Fruit fly (Drosophila melanogaster) whole organism: ENCODE results near the gene Fas2.

Experiments used
- CG8478 ChIP-seq: fragments of >200 bp; optimal IDR thresholded peaks from 2 replicates; lab custom pipeline; 2018; ENCODE audit warnings: inconsistent platforms
- Dll ChIP-seq: fragments of >200 bp; optimal IDR thresholded peaks from 2 replicates; lab custom pipeline; 2017
- EcR ChIP-seq, 2 experiments: fragments of >200 bp; optimal IDR thresholded peaks; 2 replicates each; lab custom pipeline; 2017; ENCODE audit warnings: missing biosample characterization in 2 of 2, missing genetic modification characterization in 2 of 2, missing genetic modification reagents in 2 of 2
- pan ChIP-seq: fragments of >200 bp; optimal IDR thresholded peaks from 2 replicates; lab custom pipeline; 2017
- psq ChIP-seq: fragments of >200 bp; optimal IDR thresholded peaks from 2 replicates; lab custom pipeline; 2017
- usp ChIP-seq: fragments of >200 bp; optimal IDR thresholded peaks from 2 replicates; lab custom pipeline; 2017; ENCODE audit warnings: missing biosample characterization, missing genetic modification characterization, mixed read lengths

Fas2 gene

DNA sequence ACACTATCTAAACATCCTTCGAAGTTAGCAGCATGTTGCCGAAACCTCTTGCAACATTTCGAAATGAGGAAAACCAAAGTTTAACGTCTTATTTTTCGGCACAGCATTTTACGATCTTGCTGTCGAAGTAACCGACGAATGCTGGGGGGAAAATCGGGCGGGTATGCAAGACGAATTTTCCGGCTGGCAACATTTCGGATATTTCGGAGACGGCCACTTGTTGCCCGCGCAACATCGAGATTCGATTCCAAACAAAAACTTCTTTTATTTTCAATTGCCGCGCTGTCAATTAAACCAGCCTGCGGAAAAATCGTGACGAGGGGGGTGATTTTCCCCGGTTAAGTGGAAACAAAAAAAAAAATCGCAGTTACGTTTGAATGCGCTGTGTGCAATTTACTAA is 871 bp upstream of the Fas2 start:
- no peak for TF ChIP-seq usp
- no peak for TF ChIP-seq EcR (GFP tag; optimal IDR thresholded peaks at IDR 0.05; lab: Kevin White, UChicago)
- no peak for TF ChIP-seq pan (lab: Kevin White, UChicago)
- TF ChIP-seq psq (lab: Kevin White, UChicago) = no peak
- no peak for TF ChIP-seq Dll (lab: Kevin White, UChicago)
- TF ChIP-seq CG8478 (lab: Kevin White, UChicago) = no peak

- no peak for TF ChIP-seq pan (lab: Kevin White, UChicago)
Observed at dm6 chrX:4203713-4204447, 2.0 kb downstream of the Fas2 start.

DNA sequence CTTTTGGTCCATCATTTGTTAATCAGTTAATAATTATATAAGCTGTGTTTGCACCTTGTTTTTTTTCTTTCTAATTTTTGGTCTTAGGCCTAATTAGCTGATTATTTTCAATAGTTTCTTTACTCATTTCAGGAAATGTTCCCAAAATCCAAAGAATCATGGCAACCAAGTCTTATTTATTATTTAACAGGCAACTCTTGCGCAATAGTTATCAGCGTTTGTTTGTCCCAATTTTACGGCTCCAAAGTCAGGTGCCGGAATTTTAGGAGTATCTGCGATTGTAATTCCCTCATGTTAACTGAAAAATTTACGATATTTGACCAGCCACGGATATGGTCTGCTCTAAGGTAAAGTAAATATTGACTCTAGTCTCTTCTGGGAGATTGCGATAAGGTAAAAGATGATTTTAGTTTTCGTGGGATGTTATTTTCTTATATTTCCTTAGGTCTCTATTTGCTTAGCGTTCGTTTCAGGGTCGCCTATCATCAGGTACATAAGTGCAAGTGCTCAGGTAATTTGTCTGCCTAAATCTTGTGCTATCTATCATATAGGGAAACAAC is 3.6 kb downstream of the Fas2 start:
- TF ChIP-seq CG8478 (lab: Kevin White, UChicago) (no peak), Dll (lab: Kevin White, UChicago) (no peak), usp (no peak), EcR (GFP tag; optimal IDR thresholded peaks at IDR 0.05; lab: Kevin White, UChicago) (no peak), psq (lab: Kevin White, UChicago) (no peak), pan (lab: Kevin White, UChicago) (no peak)

- TF ChIP-seq Dll (lab: Kevin White, UChicago) (no peak), pan (lab: Kevin White, UChicago) (no peak), usp (no peak), CG8478 (lab: Kevin White, UChicago) (no peak), psq (lab: Kevin White, UChicago) (no peak), EcR (GFP tag; optimal IDR thresholded peaks at IDR 0.05; lab: Kevin White, UChicago) (no peak)
Observed at dm6 chrX:4200612-4201011, 5.3 kb downstream of the Fas2 start.

DNA sequence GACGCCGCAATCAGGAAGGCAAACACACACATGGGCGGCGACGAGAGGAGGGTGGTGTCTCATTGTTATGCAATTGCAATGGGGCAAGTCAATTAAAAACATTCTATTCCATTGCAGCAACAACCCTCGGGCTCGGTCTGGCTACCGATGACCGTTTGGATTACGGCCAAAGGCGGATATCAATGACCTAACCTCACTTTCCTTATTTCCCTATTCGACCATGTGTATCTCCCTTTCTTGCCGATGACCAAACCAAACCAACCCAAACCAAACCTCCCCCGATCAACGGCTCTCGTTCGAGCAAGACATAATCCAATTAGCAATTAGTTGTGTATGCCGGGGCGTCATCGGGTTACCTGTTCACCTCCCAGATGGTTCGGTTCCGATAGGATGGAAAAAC is 7.1 kb downstream of the Fas2 start:
- TF ChIP-seq CG8478 (lab: Kevin White, UChicago) (no peak), psq (lab: Kevin White, UChicago) (no peak), Dll (lab: Kevin White, UChicago) (no peak), EcR (GFP tag; optimal IDR thresholded peaks at IDR 0.05; lab: Kevin White, UChicago) (no peak), usp (no peak), pan (lab: Kevin White, UChicago) (no peak)

dm6 chrX:4197463-4197862 is 8.4 kb downstream of the Fas2 start:
- TF ChIP-seq pan (lab: Kevin White, UChicago) (no peak), Dll (lab: Kevin White, UChicago) (no peak), psq (lab: Kevin White, UChicago) (no peak), EcR (GFP tag; optimal IDR thresholded peaks at IDR 0.05; lab: Kevin White, UChicago) (no peak), CG8478 (lab: Kevin White, UChicago) (no peak), usp (no peak)

DNA sequence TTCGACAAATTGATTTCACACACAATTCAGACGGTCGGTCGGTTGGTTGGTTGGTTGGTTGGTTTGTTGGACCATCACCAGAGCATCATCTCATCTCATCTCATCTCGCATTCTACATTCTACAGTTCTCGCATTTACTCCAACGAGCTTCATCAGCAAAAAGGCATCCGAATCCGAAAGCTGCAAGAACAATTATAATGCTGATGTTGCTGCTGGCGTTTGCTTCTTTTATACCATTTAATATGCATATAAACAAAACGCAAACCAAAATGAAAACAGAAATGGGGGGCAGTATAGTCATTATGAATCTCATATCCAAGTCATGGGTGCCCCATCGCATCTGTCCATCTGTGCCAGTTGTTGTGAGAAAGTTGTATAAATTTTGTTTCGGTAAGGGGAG is 19.2 kb downstream of the Fas2 start:
- TF ChIP-seq usp (no peak), CG8478 (lab: Kevin White, UChicago) (no peak), EcR (GFP tag; optimal IDR thresholded peaks at IDR 0.05; lab: Kevin White, UChicago) (no peak), pan (lab: Kevin White, UChicago) (no peak), Dll (lab: Kevin White, UChicago) (no peak), psq (lab: Kevin White, UChicago) (no peak)

DNA sequence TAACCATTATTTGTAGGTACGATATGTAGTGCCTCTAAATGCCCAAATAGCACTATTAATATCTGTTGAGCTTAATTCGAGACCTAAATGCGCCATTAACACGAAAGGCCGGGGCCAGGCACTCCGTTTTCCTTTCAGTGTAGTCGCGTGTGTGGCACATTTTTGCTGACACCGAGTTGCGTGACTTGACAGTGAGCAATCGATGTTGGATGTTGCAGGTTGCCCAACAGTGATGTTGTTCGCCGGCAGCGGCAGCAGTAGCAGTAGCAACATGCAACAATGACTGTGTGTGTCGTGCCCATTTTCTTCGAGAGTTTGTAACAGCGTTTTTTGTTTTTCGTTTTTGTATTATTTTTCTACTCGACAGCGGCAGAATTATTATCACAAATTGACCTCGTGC is 20.5 kb downstream of the Fas2 start:
- TF ChIP-seq EcR (GFP tag; optimal IDR thresholded peaks at IDR 0.05; lab: Kevin White, UChicago) (no peak), psq (lab: Kevin White, UChicago) (no peak), pan (lab: Kevin White, UChicago) (no peak), usp (no peak)

- no peak for TF ChIP-seq Dll (lab: Kevin White, UChicago)
- TF ChIP-seq usp = no peak
- no peak for TF ChIP-seq psq (lab: Kevin White, UChicago)
- no peak for TF ChIP-seq CG8478 (lab: Kevin White, UChicago)
- TF ChIP-seq pan (lab: Kevin White, UChicago) = no peak
- no peak for TF ChIP-seq EcR (GFP tag; optimal IDR thresholded peaks at IDR 0.05; lab: Kevin White, UChicago)
Observed at dm6 chrX:4178819-4179218, 27.1 kb downstream of the Fas2 start.

DNA sequence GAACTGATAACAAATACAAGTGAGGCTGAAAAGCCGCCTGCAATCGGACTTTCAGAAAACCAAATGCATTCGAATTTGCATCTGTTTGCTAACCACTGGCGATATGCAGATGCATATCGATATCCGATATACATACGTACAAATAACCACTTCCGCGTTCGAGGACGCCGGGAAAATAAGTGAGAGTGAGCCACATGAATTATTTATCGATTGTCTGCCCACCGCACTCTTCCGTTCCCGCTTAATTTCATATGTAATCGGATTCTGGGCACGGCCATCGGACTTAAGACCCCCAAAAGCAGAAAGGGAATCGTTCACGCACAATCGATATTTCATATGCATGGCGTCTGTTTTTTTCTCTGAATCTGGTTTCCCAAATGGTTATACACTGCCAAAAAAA is 28.2 kb downstream of the Fas2 start:
- TF ChIP-seq psq (lab: Kevin White, UChicago) = no peak
- no peak for TF ChIP-seq Dll (lab: Kevin White, UChicago)
- no peak for TF ChIP-seq EcR (GFP tag; optimal IDR thresholded peaks at IDR 0.05; lab: Kevin White, UChicago)
- TF ChIP-seq pan (lab: Kevin White, UChicago) = no peak

dm6 chrX:4175805-4176204 is 30.1 kb downstream of the Fas2 start:
- no peak for TF ChIP-seq EcR (GFP tag; optimal IDR thresholded peaks at IDR 0.05; lab: Kevin White, UChicago)
- TF ChIP-seq usp = no peak
- no peak for TF ChIP-seq psq (lab: Kevin White, UChicago)
- TF ChIP-seq Dll (lab: Kevin White, UChicago) = no peak
- TF ChIP-seq CG8478 (lab: Kevin White, UChicago) = no peak
- TF ChIP-seq pan (lab: Kevin White, UChicago) = no peak

DNA sequence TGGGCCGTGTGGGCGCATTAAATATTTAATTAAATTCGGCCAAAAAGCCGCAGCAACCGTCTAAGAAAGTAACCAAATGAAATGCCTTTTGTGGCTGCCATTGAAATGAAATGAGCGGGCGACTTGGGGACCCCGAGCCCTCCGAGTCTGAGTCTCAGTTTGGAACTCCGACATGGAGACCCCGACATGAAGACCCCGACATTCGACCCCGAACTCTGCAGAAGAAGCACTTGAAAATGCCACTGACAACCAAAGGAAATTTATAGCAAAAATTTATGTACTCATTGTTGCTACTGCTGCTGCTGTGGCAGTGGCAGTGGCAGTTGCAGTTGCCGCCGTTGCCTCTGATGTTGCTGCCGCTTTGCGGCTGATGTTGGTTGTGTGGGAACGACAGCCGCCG is 32.5 kb downstream of the Fas2 start:
- TF ChIP-seq psq (lab: Kevin White, UChicago) (no peak), pan (lab: Kevin White, UChicago) (no peak), Dll (lab: Kevin White, UChicago) (no peak), EcR (GFP tag; optimal IDR thresholded peaks at IDR 0.05; lab: Kevin White, UChicago) (no peak), CG8478 (lab: Kevin White, UChicago) (no peak), usp (no peak)
